Fruit fly (Drosophila melanogaster) whole organism, prepupa: ENCODE data around the gene CG13144.

Experiments used
- CG1621 ChIP-seq: fragments of 200-800 bp; sonication (Bioruptor generic); optimal IDR thresholded peaks from 3 replicates; lab custom pipeline; 2018; ENCODE audit warnings: missing biosample characterization, mild to moderate bottlenecking, missing genetic modification characterization
- acj6 ChIP-seq: fragments of 200-800 bp; sonication (Bioruptor generic); optimal IDR thresholded peaks from 3 replicates; lab custom pipeline; 2016; ENCODE audit warnings: missing biosample characterization, missing genetic modification characterization
- lz ChIP-seq: fragments of 200-800 bp; sonication (Bioruptor generic); optimal IDR thresholded peaks from 3 replicates; lab custom pipeline; 2016; ENCODE audit warnings: missing biosample characterization, missing genetic modification characterization

DNA sequence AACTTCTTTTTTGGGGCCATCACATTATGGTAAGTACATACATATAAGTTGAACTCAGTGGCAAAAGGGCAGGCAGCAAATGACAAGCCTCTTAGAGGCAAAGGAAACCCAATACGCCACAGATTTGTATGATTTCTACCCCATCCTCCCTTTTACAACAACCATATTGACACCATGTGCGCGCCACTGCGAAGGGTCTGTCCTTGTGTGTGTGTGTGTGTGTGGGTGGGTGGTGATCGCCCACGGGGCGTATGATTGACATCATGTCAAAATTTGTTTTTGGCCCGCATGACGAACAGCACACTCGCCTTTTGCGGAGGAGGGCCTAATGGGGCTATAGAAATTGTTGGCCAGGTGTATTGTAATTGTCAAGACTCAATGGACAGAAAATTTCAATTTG lies 8.4 kb upstream of the CG13144 start:
- TF ChIP-seq CG1621 (tag; lab: Kevin White, UChicago) = no peak
- no peak for TF ChIP-seq acj6
- no peak for TF ChIP-seq lz (GFP tag; lab: Kevin White, UChicago)
